Fruit fly (Drosophila melanogaster) whole organism, prepupa: ENCODE measurements around the gene CG17777.

ENCODE experiments used
- Blimp-1 ChIP-seq: fragments of 200-800 bp; sonication (Bioruptor generic); optimal IDR thresholded peaks from 3 replicates; lab custom pipeline; 2017; ENCODE audit warnings: missing biosample characterization, missing genetic modification characterization, mild to moderate bottlenecking, moderate library complexity, missing genetic modification reagents
- CG10631 ChIP-seq: fragments of 200-800 bp; sonication (Bioruptor generic); optimal IDR thresholded peaks from 2 replicates; lab custom pipeline; 2016; ENCODE audit warnings: missing biosample characterization, missing genetic modification characterization
- CG11762 ChIP-seq: fragments of 200-800 bp; sonication (Bioruptor generic); optimal IDR thresholded peaks from 3 replicates; lab custom pipeline; 2016; ENCODE audit warnings: missing biosample characterization, missing genetic modification characterization; ENCODE audit not compliant: insufficient read depth
- CG11902 ChIP-seq: fragments of 200-800 bp; sonication (Bioruptor generic); optimal IDR thresholded peaks from 3 replicates; lab custom pipeline; 2016; ENCODE audit warnings: missing biosample characterization, missing genetic modification characterization
- CG15336 ChIP-seq: fragments of 200-800 bp; sonication (Bioruptor generic); IDR thresholded peaks from 2 replicates; pipeline ENCODE4 v1.3.6; 2022; ENCODE audit warnings: missing biosample characterization, missing genetic modification characterization
- CG1621 ChIP-seq: fragments of 200-800 bp; sonication (Bioruptor generic); optimal IDR thresholded peaks from 3 replicates; lab custom pipeline; 2018; ENCODE audit warnings: missing biosample characterization, mild to moderate bottlenecking, missing genetic modification characterization
- CG16779 ChIP-seq: fragments of 200-800 bp; sonication (Bioruptor generic); optimal IDR thresholded peaks from 3 replicates; lab custom pipeline; 2017; ENCODE audit warnings: missing biosample characterization, mild to moderate bottlenecking, missing genetic modification characterization
- CG3032 ChIP-seq: fragments of 200-800 bp; optimal IDR thresholded peaks from 2 replicates; lab custom pipeline; 2019; ENCODE audit warnings: missing biosample characterization, mild to moderate bottlenecking, missing genetic modification characterization, moderate library complexity
- CG31627 ChIP-seq: fragments of 200-800 bp; sonication (Bioruptor generic); optimal IDR thresholded peaks from 3 replicates; lab custom pipeline; 2016; ENCODE audit warnings: missing biosample characterization, missing genetic modification characterization
- CG34406 ChIP-seq: fragments of 200-800 bp; sonication (Bioruptor generic); optimal IDR thresholded peaks from 3 replicates; lab custom pipeline; 2016; ENCODE audit warnings: missing biosample characterization, missing genetic modification characterization
- CG3919 ChIP-seq: fragments of 200-800 bp; sonication (Bioruptor generic); optimal IDR thresholded peaks from 3 replicates; lab custom pipeline; 2016; ENCODE audit warnings: missing biosample characterization, missing genetic modification characterization
- CG6276 ChIP-seq: fragments of 200-800 bp; sonication (Bioruptor generic); optimal IDR thresholded peaks from 2 replicates; lab custom pipeline; 2017; ENCODE audit warnings: missing biosample characterization, mild to moderate bottlenecking, missing genetic modification characterization
- CG6792 ChIP-seq: fragments of 200-800 bp; sonication (Bioruptor generic); optimal IDR thresholded peaks from 3 replicates; lab custom pipeline; 2016; ENCODE audit warnings: missing biosample characterization, missing genetic modification characterization
- CG6808 ChIP-seq: fragments of 200-800 bp; sonication (Bioruptor generic); optimal IDR thresholded peaks from 3 replicates; lab custom pipeline; 2017; ENCODE audit warnings: missing biosample characterization, missing genetic modification characterization, mild to moderate bottlenecking, moderate library complexity, missing genetic modification reagents
- CG6854 ChIP-seq: fragments of 200-800 bp; sonication (Bioruptor generic); optimal IDR thresholded peaks from 2 replicates; lab custom pipeline; 2017; ENCODE audit warnings: missing biosample characterization, mild to moderate bottlenecking, missing genetic modification characterization
- CG8119 ChIP-seq: fragments of 200-800 bp; sonication (Bioruptor generic); IDR thresholded peaks from 3 replicates; pipeline ENCODE4 v1.3.6; 2022; ENCODE audit warnings: missing biosample characterization, missing genetic modification characterization
- CG8632 ChIP-seq: fragments of 200-800 bp; sonication (Bioruptor generic); optimal IDR thresholded peaks from 3 replicates; lab custom pipeline; 2016; ENCODE audit warnings: missing biosample characterization, missing genetic modification characterization
- CG9139 ChIP-seq: fragments of 200-800 bp; sonication (Bioruptor generic); optimal IDR thresholded peaks from 3 replicates; lab custom pipeline; 2017; ENCODE audit warnings: missing biosample characterization, mild to moderate bottlenecking, missing genetic modification characterization
- Eip75B ChIP-seq: fragments of 200-800 bp; sonication (Bioruptor generic); optimal IDR thresholded peaks from 3 replicates; lab custom pipeline; 2016; ENCODE audit warnings: missing biosample characterization, missing genetic modification characterization
- Eip78C ChIP-seq: fragments of 200-800 bp; sonication (Bioruptor generic); peaks from one replicate; lab custom pipeline; 2016; ENCODE audit warnings: missing biosample characterization, missing genetic modification characterization
- Eip93F ChIP-seq: fragments of 200-800 bp; sonication (Bioruptor generic); optimal IDR thresholded peaks from 2 replicates; lab custom pipeline; 2016; ENCODE audit warnings: missing biosample characterization, mild to moderate bottlenecking, missing genetic modification characterization
- Ets21C ChIP-seq: fragments of 200-800 bp; sonication (Bioruptor generic); optimal IDR thresholded peaks from 3 replicates; lab custom pipeline; 2016; ENCODE audit warnings: missing biosample characterization, missing genetic modification characterization
- Ets96B ChIP-seq: fragments of 200-800 bp; optimal IDR thresholded peaks from 2 replicates; lab custom pipeline; 2019; ENCODE audit warnings: missing biosample characterization, mild to moderate bottlenecking, missing genetic modification characterization, moderate library complexity
- Gug ChIP-seq: fragments of 200-800 bp; sonication (Bioruptor generic); IDR thresholded peaks from 2 replicates; pipeline ENCODE4 v1.3.6; 2022; ENCODE audit warnings: missing biosample characterization, missing genetic modification characterization
- Hr38 ChIP-seq: sonication (Bioruptor generic); optimal IDR thresholded peaks from 2 replicates; lab custom pipeline; 2016; ENCODE audit warnings: missing biosample characterization, missing genetic modification characterization
- Hr39 ChIP-seq: fragments of 200-800 bp; sonication (Bioruptor generic); optimal IDR thresholded peaks from 2 replicates; lab custom pipeline; 2016; ENCODE audit warnings: missing biosample characterization, missing genetic modification characterization
- Hr4 ChIP-seq: fragments of 200-800 bp; sonication (Bioruptor generic); optimal IDR thresholded peaks from 3 replicates; lab custom pipeline; 2016; ENCODE audit warnings: missing biosample characterization, missing genetic modification characterization
- Lpt ChIP-seq: fragments of 200-800 bp; sonication (Bioruptor generic); optimal IDR thresholded peaks from 3 replicates; lab custom pipeline; 2016; ENCODE audit warnings: missing biosample characterization, missing genetic modification characterization
- Met ChIP-seq: fragments of 200-800 bp; sonication (Bioruptor generic); optimal IDR thresholded peaks from 3 replicates; lab custom pipeline; 2016; ENCODE audit warnings: missing biosample characterization, missing genetic modification characterization
- Sox102F ChIP-seq: fragments of 200-800 bp; sonication (Bioruptor generic); optimal IDR thresholded peaks from 2 replicates; lab custom pipeline; 2016; ENCODE audit warnings: missing biosample characterization, mild to moderate bottlenecking, missing genetic modification characterization
- Sox14 ChIP-seq: fragments of 200-800 bp; sonication (Bioruptor generic); optimal IDR thresholded peaks from 3 replicates; lab custom pipeline; 2016; ENCODE audit warnings: missing biosample characterization, missing genetic modification characterization
- achi ChIP-seq: fragments of 200-800 bp; sonication (Bioruptor generic); optimal IDR thresholded peaks from 3 replicates; lab custom pipeline; 2016; ENCODE audit warnings: missing biosample characterization, missing genetic modification characterization
- acj6 ChIP-seq: fragments of 200-800 bp; sonication (Bioruptor generic); optimal IDR thresholded peaks from 3 replicates; lab custom pipeline; 2016; ENCODE audit warnings: missing biosample characterization, missing genetic modification characterization
- cyc ChIP-seq: fragments of 200-800 bp; sonication (Bioruptor generic); optimal IDR thresholded peaks from 3 replicates; lab custom pipeline; 2016; ENCODE audit warnings: missing biosample characterization, missing genetic modification characterization
- dsx ChIP-seq: fragments of 200-800 bp; optimal IDR thresholded peaks from 3 replicates; lab custom pipeline; 2019; ENCODE audit warnings: missing biosample characterization, mild to moderate bottlenecking, missing genetic modification characterization, moderate library complexity; ENCODE audit not compliant: poor library complexity, severe bottlenecking
- esn ChIP-seq: fragments of 200-800 bp; sonication (Bioruptor generic); optimal IDR thresholded peaks from 2 replicates; lab custom pipeline; 2016; ENCODE audit warnings: missing biosample characterization, mild to moderate bottlenecking, missing genetic modification characterization, moderate library complexity
- fd59A ChIP-seq: fragments of 200-800 bp; sonication (Bioruptor generic); optimal IDR thresholded peaks from 2 replicates; lab custom pipeline; 2017; ENCODE audit warnings: missing biosample characterization, mild to moderate bottlenecking, missing genetic modification characterization, missing genetic modification reagents
- fd85E ChIP-seq: fragments of 200-800 bp; sonication (Bioruptor generic); optimal IDR thresholded peaks from 3 replicates; lab custom pipeline; 2016; ENCODE audit warnings: missing biosample characterization, missing genetic modification characterization
- fkh ChIP-seq: fragments of 200-800 bp; sonication (Bioruptor generic); optimal IDR thresholded peaks from 3 replicates; lab custom pipeline; 2017; ENCODE audit warnings: missing biosample characterization, mild to moderate bottlenecking, missing genetic modification characterization, moderate library complexity
- lz ChIP-seq: fragments of 200-800 bp; sonication (Bioruptor generic); optimal IDR thresholded peaks from 3 replicates; lab custom pipeline; 2016; ENCODE audit warnings: missing biosample characterization, missing genetic modification characterization
- net ChIP-seq: fragments of 200-800 bp; sonication (Bioruptor generic); optimal IDR thresholded peaks from 3 replicates; lab custom pipeline; 2016; ENCODE audit warnings: missing biosample characterization, missing genetic modification characterization
- pdm3 ChIP-seq: fragments of 200-800 bp; sonication (Bioruptor generic); optimal IDR thresholded peaks from 3 replicates; lab custom pipeline; 2016; ENCODE audit warnings: missing biosample characterization, missing genetic modification characterization
- salr ChIP-seq, 2 experiments: fragments of 200-800 bp; sonication (Bioruptor generic); optimal IDR thresholded peaks; 3 replicates each; lab custom pipeline; 2016 to 2018; ENCODE audit warnings: missing biosample characterization in 2 of 2, missing genetic modification characterization in 2 of 2, mild to moderate bottlenecking in 1 of 2
- ss ChIP-seq, 2 experiments: fragments of 200-800 bp; sonication (Bioruptor generic); optimal IDR thresholded peaks; 2 replicates in 1 of 2; 3 replicates in 1 of 2; lab custom pipeline; 2017 to 2018; ENCODE audit warnings: mild to moderate bottlenecking in 2 of 2, missing biosample characterization in 2 of 2, missing genetic modification characterization in 2 of 2, moderate library complexity in 1 of 2
- svp ChIP-seq: fragments of 200-800 bp; sonication (Bioruptor generic); peaks from one replicate; lab custom pipeline; 2016; ENCODE audit warnings: missing biosample characterization, missing genetic modification characterization
- vri ChIP-seq: fragments of 200-800 bp; sonication (Bioruptor generic); optimal IDR thresholded peaks from 3 replicates; lab custom pipeline; 2016; ENCODE audit warnings: missing biosample characterization, mild to moderate bottlenecking, missing genetic modification characterization

CG17777 gene

dm6 chrX:2194208-2195094, 7.8 kb downstream of the CG17777 start:
- TF ChIP-seq Ets96B (tag; lab: Kevin White, UChicago) (no peak), Hr4 (GFP tag; lab: Kevin White, UChicago) (no peak), Lpt (no peak), CG6854 (GFP tag; lab: Kevin White, UChicago) (peak; percentile 7), Ets21C (GFP tag; lab: Kevin White, UChicago) (no peak), CG3032 (no peak), fkh (GFP tag; lab: Kevin White, UChicago) (peak; percentile 17), Blimp-1 (GFP tag; lab: Kevin White, UChicago) (no peak), CG31627 (no peak), CG34406 (no peak), CG3919 (peak; percentile 8), Eip75B (GFP tag; lab: Kevin White, UChicago) (no peak), Hr39 (no peak), Sox102F (no peak), pdm3 (GFP tag; lab: Kevin White, UChicago) (no peak), Gug (no peak), svp (GFP tag; lab: Kevin White, UChicago) (peak; percentile 84), esn (no peak), CG16779 (tag; lab: Kevin White, UChicago) (peak; percentile 14), net (GFP tag; lab: Kevin White, UChicago) (peak; percentile 16), fd85E (GFP tag; lab: Kevin White, UChicago) (no peak), ss (GFP tag; optimal IDR thresholded peaks at IDR 0.05; lab: Kevin White, UChicago) (no peak), Eip93F (GFP tag; lab: Kevin White, UChicago) (peak; percentile 38), Eip78C (GFP tag; lab: Kevin White, UChicago) (peak; percentile 19), fd59A (GFP tag; lab: Kevin White, UChicago) (no peak), Hr38 (no peak), vri (GFP tag; lab: Kevin White, UChicago) (peak; percentile 75), CG15336 (GFP tag; lab: Robert Waterston, UW) (peak; percentile 34; the same call in 1 of the 2 replicates), CG11902 (GFP tag; lab: Kevin White, UChicago) (no peak)

dm6 chrX:2196086-2196732, 9.6 kb downstream of the CG17777 start:
- TF ChIP-seq Hr4 (GFP tag; lab: Kevin White, UChicago): peak; percentile 47
- peak; percentile 40 for TF ChIP-seq cyc (GFP tag; lab: Kevin White, UChicago)
- TF ChIP-seq Eip78C (GFP tag; lab: Kevin White, UChicago): peak; percentile 77
- TF ChIP-seq CG11762 (GFP tag; lab: Kevin White, UChicago): peak; percentile 26
- TF ChIP-seq fd85E (GFP tag; lab: Kevin White, UChicago): no peak
- no peak for TF ChIP-seq salr (GFP tag; optimal IDR thresholded peaks at IDR 0.05; lab: Kevin White, UChicago)
- peak; percentile 56 for TF ChIP-seq Met (GFP tag; lab: Kevin White, UChicago)
- TF ChIP-seq Lpt: peak; percentile 15
- peak; percentile 19 for TF ChIP-seq Ets21C (GFP tag; lab: Kevin White, UChicago)
- no peak for TF ChIP-seq CG1621 (tag; lab: Kevin White, UChicago)
- TF ChIP-seq Sox14 (GFP tag; lab: Kevin White, UChicago): peak; percentile 27
- TF ChIP-seq Blimp-1 (GFP tag; lab: Kevin White, UChicago): no peak
- peak; percentile 0 for TF ChIP-seq CG8632 (GFP tag; lab: Kevin White, UChicago)
- TF ChIP-seq CG9139 (GFP tag; lab: Kevin White, UChicago): no peak
- TF ChIP-seq CG6792: no peak
- peak; percentile 27 for TF ChIP-seq achi (GFP tag; lab: Kevin White, UChicago)
- TF ChIP-seq CG31627: peak; percentile 48
- TF ChIP-seq fkh (GFP tag; lab: Kevin White, UChicago): no peak
- peak; percentile 47 for TF ChIP-seq lz
- no peak for TF ChIP-seq Eip93F (GFP tag; lab: Kevin White, UChicago)
- peak; percentile 49 for TF ChIP-seq CG15336 (GFP tag; lab: Robert Waterston, UW)
- peak; percentile 32 for TF ChIP-seq CG34406
- TF ChIP-seq CG8119 (GFP tag; lab: Robert Waterston, UW): peak; percentile 53; the same call in 2 of the 3 replicates
- peak; percentile 1 for TF ChIP-seq CG6276 (GFP tag; lab: Kevin White, UChicago)
- TF ChIP-seq vri (GFP tag; lab: Kevin White, UChicago): peak; percentile 90
- no peak for TF ChIP-seq CG6854 (GFP tag; lab: Kevin White, UChicago)
- TF ChIP-seq acj6 (GFP tag; lab: Kevin White, UChicago): peak; percentile 40
- no peak for TF ChIP-seq dsx (GFP tag; lab: Kevin White, UChicago)
- peak; percentile 19 for TF ChIP-seq CG6808 (GFP tag; lab: Kevin White, UChicago)
- peak; percentile 21 for TF ChIP-seq CG3919
- TF ChIP-seq CG10631 (GFP tag; lab: Kevin White, UChicago): peak; percentile 22
